Worm (Caenorhabditis elegans): ENCODE measurements around the gene T15B7.1.

DNA sequence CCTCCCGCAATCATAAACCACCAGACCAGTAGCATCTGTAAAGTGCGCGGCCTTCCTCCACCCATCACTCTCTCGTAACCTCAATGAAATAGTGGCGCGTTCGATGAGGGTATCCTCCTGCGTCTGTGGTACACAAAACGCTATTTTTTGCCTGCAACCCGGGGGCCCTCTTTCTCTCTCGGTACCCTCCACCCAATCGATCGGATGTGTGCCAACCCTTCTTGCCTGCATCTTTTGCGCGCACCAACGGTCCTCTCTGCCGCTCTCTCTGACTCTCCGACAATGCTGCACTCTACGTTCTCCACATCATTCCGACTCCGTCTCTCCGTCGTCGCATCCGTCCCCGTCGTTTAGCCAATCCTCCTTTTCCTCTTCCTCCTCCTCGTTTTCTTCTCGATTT lies 37.0 kb downstream of the T15B7.1 start:
- TF ChIP-seq lin-15B (tag; optimal IDR thresholded peaks at IDR 0.05) (no peak), blmp-1 (tag; optimal IDR thresholded peaks at IDR 0.05) (no peak), nhr-90 (tag; optimal IDR thresholded peaks at IDR 0.05; ENCODE audit: poor library complexity) (peak; percentile 56), ceh-82 (tag; optimal IDR thresholded peaks at IDR 0.05) (peak; percentile 39 to 75 (median 74))

Measured in whole organism, L1 larva.